Fruit fly (Drosophila melanogaster): Measurements from ENCODE around the gene CG42249.

Gene CG42249

DNA sequence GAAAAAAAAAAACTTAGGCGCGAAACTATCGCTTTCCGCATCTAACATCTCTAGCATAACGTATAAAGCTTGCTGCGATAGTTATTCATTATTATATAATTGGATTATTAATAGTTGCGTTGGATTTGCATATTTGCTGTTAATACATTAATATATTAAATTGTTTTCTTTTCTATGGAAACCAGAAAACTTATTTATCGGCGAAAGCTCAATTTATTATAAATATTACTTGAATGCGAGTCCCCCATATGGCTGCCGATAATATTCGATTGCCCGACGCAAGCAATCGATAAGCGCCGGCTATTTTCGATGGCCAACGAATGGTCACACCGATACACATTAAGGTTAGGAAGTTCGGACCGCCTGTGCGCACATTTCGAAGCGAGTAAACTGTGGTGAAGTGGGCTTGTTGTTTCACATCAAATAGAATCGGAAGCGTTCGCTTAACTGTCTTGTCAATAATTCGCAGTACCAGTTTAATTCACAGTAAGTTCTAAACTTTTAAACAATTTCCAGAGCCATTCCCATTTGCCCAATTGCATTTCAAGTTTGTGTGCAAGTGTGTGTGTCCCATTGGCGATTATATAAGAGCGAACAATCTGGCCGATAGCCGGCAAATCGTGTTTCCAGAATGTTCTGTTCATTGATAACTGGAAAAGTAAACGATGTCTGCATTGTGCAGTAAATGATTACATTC lies 12.2 kb downstream of the CG42249 start, which contains the start of gene Hsp60A:
Hsp60A (plus strand) TSS at position 335 of the 697 bp plus-strand sequence.
- TF ChIP-seq Nf-YA (GFP tag; IDR thresholded peaks at IDR 0.05), result no peak
- TF ChIP-seq Hmr (GFP tag; optimal IDR thresholded peaks at IDR 0.05), result peak; percentile 52
- 0 out of 2 replicates have a peak, but pooled peaks have one; percentile 15 for TF ChIP-seq CG4730 (GFP tag; IDR thresholded peaks at IDR 0.05)
- no peak for TF ChIP-seq Taf1 (GFP tag; IDR thresholded peaks at IDR 0.05)
- no peak for TF ChIP-seq CG2202 (tag; optimal IDR thresholded peaks at IDR 0.05)
- TF ChIP-seq CG12942 (GFP tag; optimal IDR thresholded peaks at IDR 0.05), result peak; percentile 15
- peak; percentile 46 for TF ChIP-seq CG12299 (tag; optimal IDR thresholded peaks at IDR 0.05)
- no peak for TF ChIP-seq CG32767 (GFP tag; IDR thresholded peaks at IDR 0.05)
- no peak for TF ChIP-seq Hmx (GFP tag; optimal IDR thresholded peaks at IDR 0.05)
- peak; percentile 50 for TF ChIP-seq CG32772 (GFP tag; IDR thresholded peaks at IDR 0.05)
- no peak for TF ChIP-seq shn (GFP tag; optimal IDR thresholded peaks at IDR 0.05)
- peak; percentile 62 for TF ChIP-seq CG11504 (tag; optimal IDR thresholded peaks at IDR 0.05)
- TF ChIP-seq CG8765 (GFP tag; IDR thresholded peaks at IDR 0.05), result no peak
- TF ChIP-seq disco-r (GFP tag; optimal IDR thresholded peaks at IDR 0.05), result no peak
- peak; percentile 27 for TF ChIP-seq D19A (tag; optimal IDR thresholded peaks at IDR 0.05)
- peak; percentile 30; the same call in 1 of the 2 replicates for TF ChIP-seq ssp (GFP tag; IDR thresholded peaks at IDR 0.05)
- no peak for TF ChIP-seq mirr (GFP tag; optimal IDR thresholded peaks at IDR 0.05)
- TF ChIP-seq CG18599 (GFP tag; optimal IDR thresholded peaks at IDR 0.05), result peak; percentile 47
- TF ChIP-seq Fer1 (GFP tag; optimal IDR thresholded peaks at IDR 0.05), result peak; percentile 55
- no peak for TF ChIP-seq NC2α (GFP tag; optimal IDR thresholded peaks at IDR 0.05)
- peak; percentile 1 for TF ChIP-seq CG10431 (GFP tag; optimal IDR thresholded peaks at IDR 0.05)
- peak; percentile 56 for TF ChIP-seq CG17359 (tag; optimal IDR thresholded peaks at IDR 0.05)
- TF ChIP-seq CG4854 (GFP tag; optimal IDR thresholded peaks at IDR 0.05), result peak; percentile 8
- TF ChIP-seq ftz-f1 (GFP tag; optimal IDR thresholded peaks at IDR 0.05), result no peak
- TF ChIP-seq peb (GFP tag; IDR thresholded peaks at IDR 0.05), result no peak
- TF ChIP-seq Stat92E (GFP tag; optimal IDR thresholded peaks at IDR 0.05), result no peak
- no peak for TF ChIP-seq CG10274 (GFP tag; optimal IDR thresholded peaks at IDR 0.05)
- no peak for TF ChIP-seq pho (GFP tag; optimal IDR thresholded peaks at IDR 0.05)
- no peak; the same call in 1 of the 2 replicates for TF ChIP-seq CG31224 (GFP tag; IDR thresholded peaks at IDR 0.05)
- peak; percentile 34 for TF ChIP-seq mam (GFP tag; optimal IDR thresholded peaks at IDR 0.05)
- no peak for TF ChIP-seq Asciz (GFP tag; optimal IDR thresholded peaks at IDR 0.05)
- TF ChIP-seq jing (GFP tag; optimal IDR thresholded peaks at IDR 0.05), result no peak
- TF ChIP-seq ac (GFP tag; optimal IDR thresholded peaks at IDR 0.05), result no peak
- TF ChIP-seq dm (GFP tag; optimal IDR thresholded peaks at IDR 0.05), result no peak
- TF ChIP-seq CG12391 (tag; optimal IDR thresholded peaks at IDR 0.05), result peak; percentile 74
- TF ChIP-seq CG7987 (GFP tag; optimal IDR thresholded peaks at IDR 0.05), result no peak
- no peak for TF ChIP-seq CG6683 (GFP tag; optimal IDR thresholded peaks at IDR 0.05)
- TF ChIP-seq CG2875 (GFP tag; optimal IDR thresholded peaks at IDR 0.05), result no peak
- TF ChIP-seq Meics (GFP tag; optimal IDR thresholded peaks at IDR 0.05), result peak; percentile 33
- TF ChIP-seq GATAe (GFP tag; conservative IDR thresholded peaks at IDR 0.05), result no peak
- TF ChIP-seq chif (GFP tag; optimal IDR thresholded peaks at IDR 0.05), result no peak
- TF ChIP-seq Deaf1 (tag; optimal IDR thresholded peaks at IDR 0.05), result no peak
- peak; percentile 43 for TF ChIP-seq Atf6 (GFP tag; IDR thresholded peaks at IDR 0.05)
- TF ChIP-seq phol (tag; optimal IDR thresholded peaks at IDR 0.05), result peak; percentile 66
- TF ChIP-seq HHEX (GFP tag; optimal IDR thresholded peaks at IDR 0.05), result peak; percentile 18
- no peak for TF ChIP-seq CG1647 (GFP tag; optimal IDR thresholded peaks at IDR 0.05)
- TF ChIP-seq CG9817 (tag; optimal IDR thresholded peaks at IDR 0.05), result peak; percentile 56
- no peak for TF ChIP-seq run (tag; optimal IDR thresholded peaks at IDR 0.05)
- no peak for TF ChIP-seq ash1 (GFP tag; optimal IDR thresholded peaks at IDR 0.05)
- no peak for TF ChIP-seq HLHmδ (GFP tag; optimal IDR thresholded peaks at IDR 0.05)

Data from whole organism, embryonic.